Worm (Caenorhabditis elegans) whole organism, L1 larva: ENCODE measurements around the gene nra-1.

Source experiments
- irx-1 ChIP-seq: sonication (generic microtip); optimal IDR thresholded peaks from 2 replicates; lab custom pipeline; 2016; ENCODE audit warnings: missing genetic modification characterization, missing compliant biosample characterization
- nhr-76 ChIP-seq: sonication (generic microtip); optimal IDR thresholded peaks from 2 replicates; lab custom pipeline; 2017; ENCODE audit warnings: missing biosample characterization, missing genetic modification characterization
- pqm-1 ChIP-seq: sonication (generic microtip); optimal IDR thresholded peaks from 3 replicates; lab custom pipeline; 2017; ENCODE audit warnings: missing biosample characterization, missing genetic modification characterization
- snpc-4 ChIP-seq: fragments of 150-350 bp; optimal IDR thresholded peaks from 2 replicates; lab custom pipeline; 2014; ENCODE audit warnings: missing biosample characterization, missing genetic modification characterization
- vab-15 ChIP-seq: sonication (generic microtip); optimal IDR thresholded peaks from 2 replicates; lab custom pipeline; 2017; ENCODE audit warnings: missing genotype, mild to moderate bottlenecking, missing genetic modification characterization, missing compliant biosample characterization

ce11 chrIV:17316398-17316797, 32.4 kb upstream of the nra-1 start, which contains the start of gene C49C3.20:
- no peak for TF ChIP-seq pqm-1
- TF ChIP-seq vab-15 (tag; lab: Kevin White, UChicago), result no peak
- no peak for TF ChIP-seq nhr-76 (tag; lab: Kevin White, UChicago)
- TF ChIP-seq irx-1 (tag; lab: Kevin White, UChicago), result no peak
- TF ChIP-seq snpc-4 (tag; lab: Kevin White, UChicago), result no peak
